Fruit fly (Drosophila melanogaster) whole organism, prepupa: Measurements from ENCODE around the gene CG4133.
A peak's percentile ranks its signal among the peaks of the same experiment; 100 is the strongest.

Experiments used
- Blimp-1 ChIP-seq: fragments of 200-800 bp; sonication (Bioruptor generic); optimal IDR thresholded peaks from 3 replicates; lab custom pipeline; 2017; ENCODE audit warnings: missing biosample characterization, missing genetic modification characterization, mild to moderate bottlenecking, moderate library complexity, missing genetic modification reagents
- CG10631 ChIP-seq: fragments of 200-800 bp; sonication (Bioruptor generic); optimal IDR thresholded peaks from 2 replicates; lab custom pipeline; 2016; ENCODE audit warnings: missing biosample characterization, missing genetic modification characterization
- CG10669 ChIP-seq: fragments of 200-800 bp; sonication (Bioruptor generic); optimal IDR thresholded peaks from 3 replicates; lab custom pipeline; 2018; ENCODE audit warnings: missing biosample characterization, mild to moderate bottlenecking, missing genetic modification characterization, moderate library complexity
- CG15336 ChIP-seq: fragments of 200-800 bp; sonication (Bioruptor generic); IDR thresholded peaks from 2 replicates; pipeline ENCODE4 v1.3.6; 2022; ENCODE audit warnings: missing biosample characterization, missing genetic modification characterization
- CG1621 ChIP-seq: fragments of 200-800 bp; sonication (Bioruptor generic); optimal IDR thresholded peaks from 3 replicates; lab custom pipeline; 2018; ENCODE audit warnings: missing biosample characterization, mild to moderate bottlenecking, missing genetic modification characterization
- CG3032 ChIP-seq: fragments of 200-800 bp; optimal IDR thresholded peaks from 2 replicates; lab custom pipeline; 2019; ENCODE audit warnings: missing biosample characterization, mild to moderate bottlenecking, missing genetic modification characterization, moderate library complexity
- CG31627 ChIP-seq: fragments of 200-800 bp; sonication (Bioruptor generic); optimal IDR thresholded peaks from 3 replicates; lab custom pipeline; 2016; ENCODE audit warnings: missing biosample characterization, missing genetic modification characterization
- CG32006 ChIP-seq: fragments of 200-800 bp; sonication (Bioruptor generic); optimal IDR thresholded peaks from 3 replicates; lab custom pipeline; 2017; ENCODE audit warnings: missing biosample characterization, mild to moderate bottlenecking, missing genetic modification characterization
- CG34406 ChIP-seq: fragments of 200-800 bp; sonication (Bioruptor generic); optimal IDR thresholded peaks from 3 replicates; lab custom pipeline; 2016; ENCODE audit warnings: missing biosample characterization, missing genetic modification characterization
- CG3919 ChIP-seq: fragments of 200-800 bp; sonication (Bioruptor generic); optimal IDR thresholded peaks from 3 replicates; lab custom pipeline; 2016; ENCODE audit warnings: missing biosample characterization, missing genetic modification characterization
- CG4318 ChIP-seq: fragments of 200-800 bp; sonication (Bioruptor generic); optimal IDR thresholded peaks from 3 replicates; lab custom pipeline; 2017; ENCODE audit warnings: missing biosample characterization, mild to moderate bottlenecking, missing genetic modification characterization
- CG6163 ChIP-seq: fragments of 200-800 bp; sonication (Bioruptor generic); IDR thresholded peaks from 3 replicates; pipeline ENCODE4 v1.3.6; 2022; ENCODE audit warnings: missing biosample characterization, missing genetic modification characterization
- CG6276 ChIP-seq: fragments of 200-800 bp; sonication (Bioruptor generic); optimal IDR thresholded peaks from 2 replicates; lab custom pipeline; 2017; ENCODE audit warnings: missing biosample characterization, mild to moderate bottlenecking, missing genetic modification characterization
- CG6792 ChIP-seq: fragments of 200-800 bp; sonication (Bioruptor generic); optimal IDR thresholded peaks from 3 replicates; lab custom pipeline; 2016; ENCODE audit warnings: missing biosample characterization, missing genetic modification characterization
- CG6808 ChIP-seq: fragments of 200-800 bp; sonication (Bioruptor generic); optimal IDR thresholded peaks from 3 replicates; lab custom pipeline; 2017; ENCODE audit warnings: missing biosample characterization, missing genetic modification characterization, mild to moderate bottlenecking, moderate library complexity, missing genetic modification reagents
- CG6854 ChIP-seq: fragments of 200-800 bp; sonication (Bioruptor generic); optimal IDR thresholded peaks from 2 replicates; lab custom pipeline; 2017; ENCODE audit warnings: missing biosample characterization, mild to moderate bottlenecking, missing genetic modification characterization
- CG7368 ChIP-seq: fragments of 200-800 bp; sonication (Bioruptor generic); optimal IDR thresholded peaks from 3 replicates; lab custom pipeline; 2016; ENCODE audit warnings: missing biosample characterization, missing genetic modification characterization
- CG8119 ChIP-seq: fragments of 200-800 bp; sonication (Bioruptor generic); IDR thresholded peaks from 3 replicates; pipeline ENCODE4 v1.3.6; 2022; ENCODE audit warnings: missing biosample characterization, missing genetic modification characterization
- CG8319 ChIP-seq: fragments of 200-800 bp; sonication (Bioruptor generic); optimal IDR thresholded peaks from 3 replicates; lab custom pipeline; 2016; ENCODE audit warnings: missing biosample characterization, missing genetic modification characterization
- CG8632 ChIP-seq: fragments of 200-800 bp; sonication (Bioruptor generic); optimal IDR thresholded peaks from 3 replicates; lab custom pipeline; 2016; ENCODE audit warnings: missing biosample characterization, missing genetic modification characterization
- CG9139 ChIP-seq: fragments of 200-800 bp; sonication (Bioruptor generic); optimal IDR thresholded peaks from 3 replicates; lab custom pipeline; 2017; ENCODE audit warnings: missing biosample characterization, mild to moderate bottlenecking, missing genetic modification characterization
- Eip75B ChIP-seq: fragments of 200-800 bp; sonication (Bioruptor generic); optimal IDR thresholded peaks from 3 replicates; lab custom pipeline; 2016; ENCODE audit warnings: missing biosample characterization, missing genetic modification characterization
- Eip78C ChIP-seq: fragments of 200-800 bp; sonication (Bioruptor generic); peaks from one replicate; lab custom pipeline; 2016; ENCODE audit warnings: missing biosample characterization, missing genetic modification characterization
- Eip93F ChIP-seq: fragments of 200-800 bp; sonication (Bioruptor generic); optimal IDR thresholded peaks from 2 replicates; lab custom pipeline; 2016; ENCODE audit warnings: missing biosample characterization, mild to moderate bottlenecking, missing genetic modification characterization
- Ets21C ChIP-seq: fragments of 200-800 bp; sonication (Bioruptor generic); optimal IDR thresholded peaks from 3 replicates; lab custom pipeline; 2016; ENCODE audit warnings: missing biosample characterization, missing genetic modification characterization
- Ets96B ChIP-seq: fragments of 200-800 bp; optimal IDR thresholded peaks from 2 replicates; lab custom pipeline; 2019; ENCODE audit warnings: missing biosample characterization, mild to moderate bottlenecking, missing genetic modification characterization, moderate library complexity
- Hr38 ChIP-seq: sonication (Bioruptor generic); optimal IDR thresholded peaks from 2 replicates; lab custom pipeline; 2016; ENCODE audit warnings: missing biosample characterization, missing genetic modification characterization
- Hr39 ChIP-seq: fragments of 200-800 bp; sonication (Bioruptor generic); optimal IDR thresholded peaks from 2 replicates; lab custom pipeline; 2016; ENCODE audit warnings: missing biosample characterization, missing genetic modification characterization
- Lpt ChIP-seq: fragments of 200-800 bp; sonication (Bioruptor generic); optimal IDR thresholded peaks from 3 replicates; lab custom pipeline; 2016; ENCODE audit warnings: missing biosample characterization, missing genetic modification characterization
- Met ChIP-seq: fragments of 200-800 bp; sonication (Bioruptor generic); optimal IDR thresholded peaks from 3 replicates; lab custom pipeline; 2016; ENCODE audit warnings: missing biosample characterization, missing genetic modification characterization
- OdsH ChIP-seq: fragments of 200-800 bp; sonication (Bioruptor generic); optimal IDR thresholded peaks from 3 replicates; lab custom pipeline; 2016; ENCODE audit warnings: missing biosample characterization, missing genetic modification characterization
- Smox ChIP-seq: fragments of 200-800 bp; sonication (Bioruptor generic); optimal IDR thresholded peaks from 3 replicates; lab custom pipeline; 2016; ENCODE audit warnings: missing biosample characterization, missing genetic modification characterization
- Sox102F ChIP-seq: fragments of 200-800 bp; sonication (Bioruptor generic); optimal IDR thresholded peaks from 2 replicates; lab custom pipeline; 2016; ENCODE audit warnings: missing biosample characterization, mild to moderate bottlenecking, missing genetic modification characterization
- Sox14 ChIP-seq: fragments of 200-800 bp; sonication (Bioruptor generic); optimal IDR thresholded peaks from 3 replicates; lab custom pipeline; 2016; ENCODE audit warnings: missing biosample characterization, missing genetic modification characterization
- achi ChIP-seq: fragments of 200-800 bp; sonication (Bioruptor generic); optimal IDR thresholded peaks from 3 replicates; lab custom pipeline; 2016; ENCODE audit warnings: missing biosample characterization, missing genetic modification characterization
- acj6 ChIP-seq: fragments of 200-800 bp; sonication (Bioruptor generic); optimal IDR thresholded peaks from 3 replicates; lab custom pipeline; 2016; ENCODE audit warnings: missing biosample characterization, missing genetic modification characterization
- cyc ChIP-seq: fragments of 200-800 bp; sonication (Bioruptor generic); optimal IDR thresholded peaks from 3 replicates; lab custom pipeline; 2016; ENCODE audit warnings: missing biosample characterization, missing genetic modification characterization
- dac ChIP-seq: fragments of 200-800 bp; sonication (Bioruptor generic); optimal IDR thresholded peaks from 2 replicates; lab custom pipeline; 2017; ENCODE audit warnings: missing biosample characterization, mild to moderate bottlenecking, missing genetic modification characterization
- dsx ChIP-seq: fragments of 200-800 bp; optimal IDR thresholded peaks from 3 replicates; lab custom pipeline; 2019; ENCODE audit warnings: missing biosample characterization, mild to moderate bottlenecking, missing genetic modification characterization, moderate library complexity; ENCODE audit not compliant: poor library complexity, severe bottlenecking
- eg ChIP-seq: fragments of 200-800 bp; sonication (Bioruptor generic); IDR thresholded peaks from 3 replicates; pipeline ENCODE4 v1.3.6; 2022; ENCODE audit warnings: missing biosample characterization, missing genetic modification characterization
- esn ChIP-seq: fragments of 200-800 bp; sonication (Bioruptor generic); optimal IDR thresholded peaks from 2 replicates; lab custom pipeline; 2016; ENCODE audit warnings: missing biosample characterization, mild to moderate bottlenecking, missing genetic modification characterization, moderate library complexity
- fd85E ChIP-seq: fragments of 200-800 bp; sonication (Bioruptor generic); optimal IDR thresholded peaks from 3 replicates; lab custom pipeline; 2016; ENCODE audit warnings: missing biosample characterization, missing genetic modification characterization
- fkh ChIP-seq: fragments of 200-800 bp; sonication (Bioruptor generic); optimal IDR thresholded peaks from 3 replicates; lab custom pipeline; 2017; ENCODE audit warnings: missing biosample characterization, mild to moderate bottlenecking, missing genetic modification characterization, moderate library complexity
- lz ChIP-seq: fragments of 200-800 bp; sonication (Bioruptor generic); optimal IDR thresholded peaks from 3 replicates; lab custom pipeline; 2016; ENCODE audit warnings: missing biosample characterization, missing genetic modification characterization
- net ChIP-seq: fragments of 200-800 bp; sonication (Bioruptor generic); optimal IDR thresholded peaks from 3 replicates; lab custom pipeline; 2016; ENCODE audit warnings: missing biosample characterization, missing genetic modification characterization
- pdm3 ChIP-seq: fragments of 200-800 bp; sonication (Bioruptor generic); optimal IDR thresholded peaks from 3 replicates; lab custom pipeline; 2016; ENCODE audit warnings: missing biosample characterization, missing genetic modification characterization
- salr ChIP-seq, 2 experiments: fragments of 200-800 bp; sonication (Bioruptor generic); optimal IDR thresholded peaks; 3 replicates each; lab custom pipeline; 2016 to 2018; ENCODE audit warnings: missing biosample characterization in 2 of 2, missing genetic modification characterization in 2 of 2, mild to moderate bottlenecking in 1 of 2
- spab ChIP-seq: fragments of 200-800 bp; sonication (Bioruptor generic); optimal IDR thresholded peaks from 2 replicates; lab custom pipeline; 2017; ENCODE audit warnings: missing biosample characterization, mild to moderate bottlenecking, missing genetic modification characterization, missing genetic modification reagents
- ss ChIP-seq, 2 experiments: fragments of 200-800 bp; sonication (Bioruptor generic); optimal IDR thresholded peaks; 2 replicates in 1 of 2; 3 replicates in 1 of 2; lab custom pipeline; 2017 to 2018; ENCODE audit warnings: mild to moderate bottlenecking in 2 of 2, missing biosample characterization in 2 of 2, missing genetic modification characterization in 2 of 2, moderate library complexity in 1 of 2
- svp ChIP-seq: fragments of 200-800 bp; sonication (Bioruptor generic); peaks from one replicate; lab custom pipeline; 2016; ENCODE audit warnings: missing biosample characterization, missing genetic modification characterization
- topi ChIP-seq: fragments of 200-800 bp; sonication (Bioruptor generic); optimal IDR thresholded peaks from 3 replicates; lab custom pipeline; 2016; ENCODE audit warnings: missing biosample characterization, missing genetic modification characterization
- vri ChIP-seq: fragments of 200-800 bp; sonication (Bioruptor generic); optimal IDR thresholded peaks from 3 replicates; lab custom pipeline; 2016; ENCODE audit warnings: missing biosample characterization, mild to moderate bottlenecking, missing genetic modification characterization

CG4133 gene

dm6 chr2L:423160-423559 is 32.2 kb upstream of the CG4133 start:
- TF ChIP-seq CG7368 (GFP tag; lab: Kevin White, UChicago) (no peak), net (GFP tag; lab: Kevin White, UChicago) (peak; percentile 44), Sox102F (GFP tag; lab: Kevin White, UChicago) (peak; percentile 86), CG6276 (GFP tag; lab: Kevin White, UChicago) (no peak), Hr38 (GFP tag; lab: Kevin White, UChicago) (no peak), CG10669 (peak; percentile 10), CG4318 (GFP tag; lab: Kevin White, UChicago) (no peak), CG6163 (peak; percentile 66; the same call in 2 of the 3 replicates), CG8319 (GFP tag; lab: Kevin White, UChicago) (peak; percentile 14), eg (no peak), Eip78C (GFP tag; lab: Kevin White, UChicago) (peak; percentile 91), vri (GFP tag; lab: Kevin White, UChicago) (peak; percentile 89), Smox (peak; percentile 83), Eip75B (GFP tag; lab: Kevin White, UChicago) (peak; percentile 75), spab (GFP tag; lab: Kevin White, UChicago) (peak; percentile 1), CG15336 (peak; percentile 12; the same call in 1 of the 2 replicates), CG32006 (GFP tag; lab: Kevin White, UChicago) (peak; percentile 25), esn (GFP tag; lab: Kevin White, UChicago) (peak; percentile 90), fd85E (GFP tag; lab: Kevin White, UChicago) (no peak), CG6808 (GFP tag; lab: Kevin White, UChicago) (peak; percentile 5), Met (GFP tag; lab: Kevin White, UChicago) (peak; percentile 86), CG9139 (GFP tag; lab: Kevin White, UChicago) (no peak), pdm3 (GFP tag; lab: Kevin White, UChicago) (peak; percentile 59), CG3919 (GFP tag; lab: Kevin White, UChicago) (peak; percentile 74), Ets21C (GFP tag; lab: Kevin White, UChicago) (peak; percentile 42), fkh (GFP tag; lab: Kevin White, UChicago) (no peak), Hr39 (GFP tag; lab: Kevin White, UChicago) (peak; percentile 77), CG6854 (peak; percentile 22), dsx (GFP tag; lab: Kevin White, UChicago) (no peak), CG10631 (GFP tag; lab: Kevin White, UChicago) (peak; percentile 72), acj6 (GFP tag; lab: Kevin White, UChicago) (peak; percentile 45), CG3032 (peak; percentile 24), OdsH (GFP tag; lab: Kevin White, UChicago) (peak; percentile 56), CG8632 (GFP tag; lab: Kevin White, UChicago) (peak; percentile 49), CG1621 (tag; lab: Kevin White, UChicago) (peak; percentile 5), Sox14 (GFP tag; lab: Kevin White, UChicago) (peak; percentile 69), Eip93F (GFP tag; lab: Kevin White, UChicago) (peak; percentile 65), CG8119 (GFP tag; lab: Robert Waterston, UW) (peak; percentile 55; the same call in 2 of the 3 replicates), Blimp-1 (GFP tag; lab: Kevin White, UChicago) (peak; percentile 7), CG6792 (GFP tag; lab: Kevin White, UChicago) (peak; percentile 68), CG34406 (GFP tag; lab: Kevin White, UChicago) (peak; percentile 49), Lpt (GFP tag; lab: Kevin White, UChicago) (peak; percentile 34), dac (GFP tag; lab: Kevin White, UChicago) (no peak), topi (peak; percentile 83), CG31627 (GFP tag; lab: Kevin White, UChicago) (peak; percentile 78), ss (GFP tag; optimal IDR thresholded peaks at IDR 0.05; lab: Kevin White, UChicago) (peak in 1 of 2 experiments; percentile 11), cyc (peak; percentile 78), salr (GFP tag; optimal IDR thresholded peaks at IDR 0.05; lab: Kevin White, UChicago) (peak in 1 of 2 experiments; percentile 19), lz (GFP tag; lab: Kevin White, UChicago) (peak; percentile 79), achi (GFP tag; lab: Kevin White, UChicago) (peak; percentile 62), svp (GFP tag; lab: Kevin White, UChicago) (peak; percentile 93), Ets96B (peak; percentile 28)
